Fruit fly (Drosophila melanogaster) whole organism, embryonic: ENCODE results near the gene cni.

Experiments used
- Antp ChIP-seq: fragments of 200-800 bp; sonication (Bioruptor generic); optimal IDR thresholded peaks from 3 replicates; lab custom pipeline; 2016; ENCODE audit warnings: missing biosample characterization, missing genetic modification characterization
- Atf3 ChIP-seq: fragments of 200-800 bp; sonication (Bioruptor generic); optimal IDR thresholded peaks from 3 replicates; lab custom pipeline; 2016; ENCODE audit warnings: missing biosample characterization, missing genetic modification characterization
- CG1832 ChIP-seq: fragments of 200-800 bp; sonication (Bioruptor generic); optimal IDR thresholded peaks from 2 replicates; lab custom pipeline; 2017; ENCODE audit warnings: missing biosample characterization, mild to moderate bottlenecking, missing genetic modification characterization, inconsistent platforms
- CG2129 ChIP-seq: fragments of 200-800 bp; sonication (Bioruptor generic); IDR thresholded peaks from 2 replicates; pipeline ENCODE4 v1.3.6; 2022; ENCODE audit warnings: missing biosample characterization, missing genetic modification characterization; ENCODE audit not compliant: partially characterized antibody
- CG3847 ChIP-seq: fragments of 200-800 bp; sonication (Bioruptor generic); IDR thresholded peaks from 2 replicates; pipeline ENCODE4 v1.3.6; 2022; ENCODE audit warnings: missing biosample characterization, missing genetic modification characterization
- CG4360 ChIP-seq: fragments of 200-800 bp; sonication (Bioruptor generic); IDR thresholded peaks from 2 replicates; pipeline ENCODE4 v1.3.6; 2022; ENCODE audit warnings: missing biosample characterization, missing genetic modification characterization
- CG7271 ChIP-seq: fragments of 200-800 bp; sonication (Bioruptor generic); optimal IDR thresholded peaks from 2 replicates; lab custom pipeline; 2018; ENCODE audit warnings: missing biosample characterization, mild to moderate bottlenecking, missing genetic modification characterization, moderate library complexity
- CG8359 ChIP-seq: fragments of 200-800 bp; sonication (Bioruptor generic); optimal IDR thresholded peaks from 2 replicates; lab custom pipeline; 2017; ENCODE audit warnings: missing biosample characterization, mild to moderate bottlenecking, missing genetic modification characterization, borderline replicate concordance
- CG8478 ChIP-seq: fragments of >200 bp; optimal IDR thresholded peaks from 2 replicates; lab custom pipeline; 2018
- D ChIP-seq, 2 experiments: fragments of 200-800 bp in 1 of 2; fragments of >200 bp in 1 of 2; sonication (Bioruptor generic) in 1 of 2; optimal IDR thresholded peaks; 2 replicates in 1 of 2; 3 replicates in 1 of 2; lab custom pipeline; 2017; ENCODE audit warnings: mild to moderate bottlenecking in 1 of 2, missing biosample characterization in 1 of 2, missing genetic modification characterization in 1 of 2, missing genetic modification reagents in 1 of 2
- Dek ChIP-seq: fragments of 200-800 bp; sonication (Bioruptor generic); optimal IDR thresholded peaks from 3 replicates; lab custom pipeline; 2019; ENCODE audit warnings: missing biosample characterization, mild to moderate bottlenecking, missing genetic modification characterization, moderate library complexity
- Fer1 ChIP-seq: fragments of 200-800 bp; sonication (Bioruptor generic); optimal IDR thresholded peaks from 2 replicates; lab custom pipeline; 2017; ENCODE audit warnings: missing biosample characterization, mild to moderate bottlenecking, missing genetic modification characterization
- HLH3B ChIP-seq: fragments of 200-800 bp; sonication (Bioruptor generic); IDR thresholded peaks from 2 replicates; pipeline ENCODE4 v1.3.6; 2022; ENCODE audit warnings: missing biosample characterization, missing genetic modification characterization
- MBD-R2 ChIP-seq: fragments of 200-800 bp; sonication (Bioruptor generic); IDR thresholded peaks from 2 replicates; pipeline ENCODE4 v1.3.6; 2022; ENCODE audit warnings: missing biosample characterization, missing genetic modification characterization
- Mad ChIP-seq: fragments of 200-800 bp; sonication (Bioruptor generic); optimal IDR thresholded peaks from 2 replicates; lab custom pipeline; 2016; ENCODE audit warnings: missing biosample characterization, missing genetic modification characterization
- Med ChIP-seq: fragments of 200-800 bp; sonication (Bioruptor generic); peaks from one replicate; lab custom pipeline; 2016; ENCODE audit warnings: missing biosample characterization, missing genetic modification characterization, mild to moderate bottlenecking, inconsistent platforms, moderate library complexity
- NC2α ChIP-seq: fragments of 200-800 bp; sonication (Bioruptor generic); optimal IDR thresholded peaks from 2 replicates; lab custom pipeline; 2016; ENCODE audit warnings: missing biosample characterization, missing genetic modification characterization
- NFAT ChIP-seq: fragments of 200-800 bp; sonication (Bioruptor generic); IDR thresholded peaks from 2 replicates; pipeline ENCODE4 v1.3.6; 2022; ENCODE audit warnings: missing biosample characterization, missing genetic modification characterization
- Rfx ChIP-seq: fragments of 200-800 bp; sonication (Bioruptor generic); IDR thresholded peaks from 2 replicates; pipeline ENCODE4 v1.3.6; 2022; ENCODE audit warnings: missing biosample characterization, missing genetic modification characterization
- Trl ChIP-seq, 3 experiments: fragments of >200 bp in 2 of 3; fragments of 200-800 bp in 1 of 3; sonication (Bioruptor generic) in 1 of 3; optimal IDR thresholded peaks; 2 replicates in 1 of 3; 3 replicates in 2 of 3; lab custom pipeline; 2016 to 2017; ENCODE audit warnings: missing biosample characterization in 1 of 3, missing genetic modification characterization in 1 of 3
- YL-1 ChIP-seq: fragments of 200-800 bp; sonication (Bioruptor generic); optimal IDR thresholded peaks from 3 replicates; lab custom pipeline; 2017; ENCODE audit warnings: missing biosample characterization, mild to moderate bottlenecking, missing genetic modification characterization
- cg ChIP-seq: fragments of 200-800 bp; sonication (Bioruptor generic); optimal IDR thresholded peaks from 3 replicates; lab custom pipeline; 2019; ENCODE audit warnings: missing biosample characterization, mild to moderate bottlenecking, missing genetic modification characterization, moderate library complexity
- ci ChIP-seq: fragments of 200-800 bp; sonication (Bioruptor generic); IDR thresholded peaks from 3 replicates; pipeline ENCODE4 v1.3.6; 2022; ENCODE audit warnings: missing biosample characterization, missing genetic modification characterization
- crp ChIP-seq, 2 experiments: fragments of 200-800 bp; sonication (Bioruptor generic); optimal IDR thresholded peaks; 2 replicates in 1 of 2; 3 replicates in 1 of 2; lab custom pipeline; 2017; ENCODE audit warnings: missing biosample characterization in 2 of 2, missing genetic modification characterization in 2 of 2, mild to moderate bottlenecking in 1 of 2, moderate library complexity in 1 of 2
- emc ChIP-seq: fragments of 200-800 bp; sonication (Bioruptor generic); optimal IDR thresholded peaks from 2 replicates; lab custom pipeline; 2016; ENCODE audit warnings: missing biosample characterization, missing genetic modification characterization
- eve ChIP-seq, 2 experiments: fragments of >200 bp; optimal IDR thresholded peaks; 2 replicates each; lab custom pipeline; 2017; ENCODE audit warnings: missing biosample characterization in 2 of 2, missing genetic modification characterization in 2 of 2
- fd64A ChIP-seq: fragments of 200-800 bp; sonication (Bioruptor generic); optimal IDR thresholded peaks from 3 replicates; lab custom pipeline; 2018; ENCODE audit warnings: missing biosample characterization, mild to moderate bottlenecking, missing genetic modification characterization
- kni ChIP-seq: fragments of 200-800 bp; sonication (Bioruptor generic); optimal IDR thresholded peaks from 3 replicates; lab custom pipeline; 2017; ENCODE audit warnings: mild to moderate bottlenecking, missing biosample characterization, missing genetic modification reagents, missing genetic modification characterization
- lab ChIP-seq: fragments of 200-800 bp; sonication (Bioruptor generic); optimal IDR thresholded peaks from 3 replicates; lab custom pipeline; 2017; ENCODE audit warnings: missing biosample characterization, missing genetic modification characterization, mild to moderate bottlenecking, moderate library complexity, missing genetic modification reagents
- maf-S ChIP-seq: fragments of 200-800 bp; sonication (Bioruptor generic); optimal IDR thresholded peaks from 2 replicates; lab custom pipeline; 2016; ENCODE audit warnings: missing biosample characterization, missing genetic modification characterization
- p53 ChIP-seq: fragments of 200-800 bp; sonication (Bioruptor generic); optimal IDR thresholded peaks from 2 replicates; lab custom pipeline; 2016; ENCODE audit warnings: missing biosample characterization, missing genetic modification characterization
- sna ChIP-seq: fragments of 200-800 bp; sonication (Bioruptor generic); IDR thresholded peaks from 2 replicates; pipeline ENCODE4 v1.3.6; 2022; ENCODE audit warnings: missing biosample characterization, missing genetic modification characterization; ENCODE audit not compliant: partially characterized antibody
- tio ChIP-seq: fragments of 200-800 bp; sonication (Bioruptor generic); optimal IDR thresholded peaks from 2 replicates; lab custom pipeline; 2017; ENCODE audit warnings: missing biosample characterization, missing genetic modification characterization, inconsistent platforms
- tll ChIP-seq, 2 experiments: fragments of 200-800 bp in 1 of 2; fragments of >200 bp in 1 of 2; sonication (Bioruptor generic) in 1 of 2; optimal IDR thresholded peaks; 2 replicates each; lab custom pipeline; 2017 to 2019; ENCODE audit warnings: missing biosample characterization in 2 of 2, missing genetic modification characterization in 2 of 2, mild to moderate bottlenecking in 1 of 2, moderate library complexity in 1 of 2
- trh ChIP-seq: fragments of 200-800 bp; sonication (Bioruptor generic); optimal IDR thresholded peaks from 2 replicates; lab custom pipeline; 2016; ENCODE audit warnings: missing biosample characterization, missing genetic modification characterization

cni gene

DNA sequence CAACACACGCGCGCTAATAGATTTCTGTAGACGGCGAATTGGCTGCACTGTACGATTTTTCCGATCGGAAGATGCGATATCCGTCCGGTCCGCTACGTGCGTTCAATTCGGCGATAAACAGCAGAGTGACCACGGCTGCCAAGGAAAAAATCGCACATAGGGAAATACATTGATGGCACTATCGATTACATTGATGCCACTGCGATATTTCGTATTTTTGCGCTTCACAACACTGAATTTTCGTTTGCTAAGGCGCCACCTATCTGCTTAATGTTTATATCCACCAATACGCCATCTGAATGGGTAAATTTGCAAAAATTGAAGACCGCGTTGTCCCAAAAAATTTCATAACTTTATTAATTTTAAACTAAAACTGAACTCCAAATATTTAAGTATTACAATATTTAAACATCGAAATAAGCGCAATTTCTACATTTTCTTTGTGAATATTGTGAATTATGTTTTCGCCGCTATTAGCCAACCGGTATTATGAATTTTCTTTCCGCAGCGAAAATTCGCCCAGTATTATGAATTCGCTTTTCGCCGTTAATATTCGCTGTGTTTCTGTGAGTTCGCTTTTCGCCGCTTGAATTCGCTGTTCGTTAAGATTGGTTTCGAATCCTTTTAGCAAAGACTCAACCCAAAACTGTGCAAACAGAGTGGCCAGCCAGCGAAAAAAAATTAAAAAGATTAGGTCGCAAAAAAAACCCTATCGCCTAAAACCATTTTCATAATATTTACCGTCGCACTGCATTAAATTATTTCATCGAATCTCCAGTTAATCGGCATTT, 22.7 kb downstream of the cni start, which contains the start of the genes crp and pkaap (continued):
- TF ChIP-seq lab (GFP tag; lab: Kevin White, UChicago) = peak; percentile 85
- no peak for TF ChIP-seq CG3847 (GFP tag; lab: Robert Waterston, UW)
- TF ChIP-seq HLH3B (GFP tag; lab: Robert Waterston, UW) = no peak
- no peak for TF ChIP-seq CG2129
- TF ChIP-seq Antp = peak; percentile 94
- TF ChIP-seq eve (GFP tag; optimal IDR thresholded peaks at IDR 0.05; lab: Kevin White, UChicago) = no peak
- peak; percentile 57 for TF ChIP-seq trh (GFP tag; lab: Kevin White, UChicago)
- no peak for TF ChIP-seq MBD-R2
- TF ChIP-seq Mad = peak; percentile 71
- TF ChIP-seq Dek = peak; percentile 75
- peak; percentile 88 for TF ChIP-seq maf-S (GFP tag; lab: Kevin White, UChicago)
- TF ChIP-seq NFAT (GFP tag; lab: Robert Waterston, UW) = no peak
- TF ChIP-seq tio = peak; percentile 58
- TF ChIP-seq sna (GFP tag; lab: Robert Waterston, UW) = no peak
- peak; percentile 82 for TF ChIP-seq emc
- peak; percentile 75 for TF ChIP-seq NC2α (GFP tag; lab: Kevin White, UChicago)
- peak; percentile 54 for TF ChIP-seq Atf3 (GFP tag; lab: Kevin White, UChicago)
- peak; percentile 51 for TF ChIP-seq CG7271 (tag; lab: Kevin White, UChicago)
- TF ChIP-seq Rfx (GFP tag; lab: Robert Waterston, UW) = no peak

DNA sequence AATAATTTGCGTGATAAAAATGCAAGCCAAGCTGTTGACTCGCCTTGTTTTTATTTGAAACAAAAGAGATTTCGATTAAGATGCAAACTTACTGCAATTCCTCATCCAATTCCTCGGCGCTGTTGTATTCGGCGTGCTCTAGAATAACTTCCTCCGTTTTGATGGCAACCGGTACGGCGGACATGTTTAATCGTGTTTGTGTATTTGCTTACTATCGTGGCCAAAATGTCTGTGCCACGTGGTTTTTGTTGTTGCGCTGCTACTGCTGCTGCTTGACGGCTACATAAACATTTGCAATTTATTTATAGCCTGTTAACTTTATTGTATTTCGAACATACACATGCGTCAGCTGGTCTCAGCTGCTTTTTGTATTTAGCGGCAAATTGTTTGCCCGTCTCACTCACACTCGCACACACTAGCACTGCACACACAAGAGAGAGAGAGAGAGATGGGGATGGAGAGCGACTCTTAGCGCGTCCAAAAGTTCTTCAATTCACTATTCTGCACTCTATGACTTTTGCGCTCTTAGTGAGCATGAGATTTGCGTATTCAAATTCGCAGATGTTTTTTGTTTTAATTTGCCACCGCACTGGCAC, 23.4 kb downstream of the cni start:
- TF ChIP-seq Med (GFP tag; lab: Kevin White, UChicago) (peak; percentile 23), kni (GFP tag; lab: Kevin White, UChicago) (peak; percentile 61), fd64A (GFP tag; lab: Kevin White, UChicago) (peak; percentile 6), Trl (optimal IDR thresholded peaks at IDR 0.05; lab: Kevin White, UChicago) (peak; percentile 62 to 74), Trl (GFP tag; optimal IDR thresholded peaks at IDR 0.05; lab: Kevin White, UChicago) (no peak), p53 (peak; percentile 99), CG8359 (GFP tag; lab: Kevin White, UChicago) (peak; percentile 32), Fer1 (no peak), ci (no peak), tll (GFP tag; optimal IDR thresholded peaks at IDR 0.05; lab: Kevin White, UChicago) (peak in 1 of 2 experiments; percentile 38), D (optimal IDR thresholded peaks at IDR 0.05; lab: Kevin White, UChicago) (peak; percentile 17), D (GFP tag; optimal IDR thresholded peaks at IDR 0.05; lab: Kevin White, UChicago) (no peak), CG1832 (GFP tag; lab: Kevin White, UChicago) (peak; percentile 85), cg (GFP tag; lab: Kevin White, UChicago) (peak; percentile 73), YL-1 (GFP tag; lab: Kevin White, UChicago) (peak; percentile 33), crp (GFP tag; optimal IDR thresholded peaks at IDR 0.05; lab: Kevin White, UChicago) (peak; percentile 61 to 82), CG8478 (peak; percentile 43), CG4360 (GFP tag; lab: Robert Waterston, UW) (no peak)
